Fruit fly (Drosophila melanogaster) whole organism, embryonic: ENCODE data around the gene CG18301.

Experiments used
- CG10209 ChIP-seq: fragments of 200-800 bp; sonication (Bioruptor generic); optimal IDR thresholded peaks from 3 replicates; lab custom pipeline; 2017; ENCODE audit warnings: missing biosample characterization, mild to moderate bottlenecking, missing genetic modification characterization, missing genetic modification reagents
- CG11695 ChIP-seq: fragments of 200-800 bp; sonication (Bioruptor generic); IDR thresholded peaks from 3 replicates; pipeline ENCODE4 v1.3.6; 2022; ENCODE audit warnings: missing biosample characterization, missing genetic modification characterization
- CG12219 ChIP-seq: fragments of 200-800 bp; sonication (Bioruptor generic); optimal IDR thresholded peaks from 3 replicates; lab custom pipeline; 2018; ENCODE audit warnings: missing biosample characterization, mild to moderate bottlenecking, missing genetic modification characterization
- CG12659 ChIP-seq: fragments of 200-800 bp; sonication (Bioruptor generic); optimal IDR thresholded peaks from 3 replicates; lab custom pipeline; 2017; ENCODE audit warnings: mild to moderate bottlenecking, missing biosample characterization, missing genetic modification reagents, missing genetic modification characterization
- CG17612 ChIP-seq: fragments of 200-800 bp; sonication (Bioruptor generic); IDR thresholded peaks from 2 replicates; pipeline ENCODE4 v1.3.6; 2022; ENCODE audit warnings: missing biosample characterization, missing genetic modification characterization
- CG1792 ChIP-seq: fragments of 200-800 bp; sonication (Bioruptor generic); optimal IDR thresholded peaks from 2 replicates; lab custom pipeline; 2016; ENCODE audit warnings: missing biosample characterization, missing genetic modification characterization
- CG30020 ChIP-seq: fragments of 200-800 bp; optimal IDR thresholded peaks from 2 replicates; lab custom pipeline; 2019; ENCODE audit warnings: missing biosample characterization, mild to moderate bottlenecking, missing genetic modification characterization, moderate library complexity
- CG32532 ChIP-seq: fragments of 200-800 bp; sonication (Bioruptor generic); IDR thresholded peaks from 2 replicates; pipeline ENCODE4 v1.3.6; 2022; ENCODE audit warnings: missing biosample characterization, missing genetic modification characterization
- CG3838 ChIP-seq: fragments of 200-800 bp; sonication (Bioruptor generic); optimal IDR thresholded peaks from 3 replicates; lab custom pipeline; 2016; ENCODE audit warnings: missing biosample characterization, missing genetic modification characterization
- CG43689 ChIP-seq: fragments of 200-800 bp; sonication (Bioruptor generic); IDR thresholded peaks from 2 replicates; pipeline ENCODE4 v1.3.6; 2022; ENCODE audit warnings: missing biosample characterization, missing genetic modification characterization
- CG6813 ChIP-seq: fragments of 200-800 bp; sonication (Bioruptor generic); optimal IDR thresholded peaks from 2 replicates; lab custom pipeline; 2017; ENCODE audit warnings: missing biosample characterization, missing genetic modification characterization, mild to moderate bottlenecking, moderate library complexity, missing genetic modification reagents
- CG7271 ChIP-seq: fragments of 200-800 bp; sonication (Bioruptor generic); optimal IDR thresholded peaks from 2 replicates; lab custom pipeline; 2018; ENCODE audit warnings: missing biosample characterization, mild to moderate bottlenecking, missing genetic modification characterization, moderate library complexity
- CG7987 ChIP-seq: fragments of 200-800 bp; sonication (Bioruptor generic); optimal IDR thresholded peaks from 2 replicates; lab custom pipeline; 2018; ENCODE audit warnings: missing biosample characterization, mild to moderate bottlenecking, missing genetic modification characterization, moderate library complexity
- CG8359 ChIP-seq: fragments of 200-800 bp; sonication (Bioruptor generic); optimal IDR thresholded peaks from 2 replicates; lab custom pipeline; 2017; ENCODE audit warnings: missing biosample characterization, mild to moderate bottlenecking, missing genetic modification characterization, borderline replicate concordance
- CG8924 ChIP-seq: fragments of 200-800 bp; optimal IDR thresholded peaks from 3 replicates; lab custom pipeline; 2019; ENCODE audit warnings: missing biosample characterization, mild to moderate bottlenecking, missing genetic modification characterization, moderate library complexity
- CG8944 ChIP-seq: fragments of 200-800 bp; sonication (Bioruptor generic); optimal IDR thresholded peaks from 3 replicates; lab custom pipeline; 2016; ENCODE audit warnings: missing biosample characterization, missing genetic modification characterization
- CG9876 ChIP-seq: fragments of 200-800 bp; sonication (Bioruptor generic); optimal IDR thresholded peaks from 2 replicates; lab custom pipeline; 2016; ENCODE audit warnings: missing biosample characterization, missing genetic modification characterization
- CG9932 ChIP-seq: fragments of 200-800 bp; sonication (Bioruptor generic); IDR thresholded peaks from 2 replicates; pipeline ENCODE4 v1.3.6; 2022; ENCODE audit warnings: missing biosample characterization, missing genetic modification characterization
- Camta ChIP-seq: fragments of 200-800 bp; sonication (Bioruptor generic); optimal IDR thresholded peaks from 2 replicates; lab custom pipeline; 2016; ENCODE audit warnings: missing biosample characterization, missing genetic modification characterization
- Gug ChIP-seq: fragments of 200-800 bp; sonication (Bioruptor generic); IDR thresholded peaks from 4 replicates; pipeline ENCODE4 v1.3.6; 2022; ENCODE audit warnings: missing biosample characterization, missing genetic modification characterization
- HLHmδ ChIP-seq: fragments of 200-800 bp; sonication (Bioruptor generic); optimal IDR thresholded peaks from 2 replicates; lab custom pipeline; 2018; ENCODE audit warnings: missing biosample characterization, mild to moderate bottlenecking, missing genetic modification characterization, moderate library complexity
- Hey ChIP-seq: fragments of 200-800 bp; sonication (Bioruptor generic); optimal IDR thresholded peaks from 3 replicates; lab custom pipeline; 2018; ENCODE audit warnings: missing biosample characterization, mild to moderate bottlenecking, missing genetic modification characterization
- HmgD ChIP-seq: fragments of 200-800 bp; sonication (Bioruptor generic); optimal IDR thresholded peaks from 3 replicates; lab custom pipeline; 2016; ENCODE audit warnings: missing biosample characterization, missing genetic modification characterization
- Nf-YA ChIP-seq: fragments of 200-800 bp; sonication (Bioruptor generic); IDR thresholded peaks from 2 replicates; pipeline ENCODE4 v1.3.6; 2022; ENCODE audit warnings: missing biosample characterization, missing genetic modification characterization
- NfI ChIP-seq: fragments of 200-800 bp; sonication (Bioruptor generic); optimal IDR thresholded peaks from 3 replicates; lab custom pipeline; 2018; ENCODE audit warnings: missing biosample characterization, mild to moderate bottlenecking, missing genetic modification characterization, moderate library complexity
- Oaz ChIP-seq: fragments of 200-800 bp; sonication (Bioruptor generic); IDR thresholded peaks from 2 replicates; pipeline ENCODE4 v1.3.6; 2022; ENCODE audit warnings: missing biosample characterization, missing genetic modification characterization
- Stat92E ChIP-seq, 3 experiments: fragments of >200 bp in 2 of 3; fragments of 200-800 bp in 1 of 3; sonication (Bioruptor generic) in 1 of 3; optimal IDR thresholded peaks; 2 replicates each; lab custom pipeline; 2017 to 2019; ENCODE audit warnings: missing biosample characterization in 3 of 3, missing genetic modification characterization in 3 of 3, mild to moderate bottlenecking in 1 of 3, moderate library complexity in 1 of 3
- bowl ChIP-seq: fragments of 200-800 bp; sonication (Bioruptor generic); IDR thresholded peaks from 2 replicates; pipeline ENCODE4 v1.3.6; 2022; ENCODE audit warnings: missing biosample characterization, missing genetic modification characterization
- cad ChIP-seq: fragments of >200 bp; optimal IDR thresholded peaks from 2 replicates; lab custom pipeline; 2017; ENCODE audit warnings: missing biosample characterization, missing genetic modification characterization
- cg ChIP-seq: fragments of 200-800 bp; sonication (Bioruptor generic); optimal IDR thresholded peaks from 3 replicates; lab custom pipeline; 2019; ENCODE audit warnings: missing biosample characterization, mild to moderate bottlenecking, missing genetic modification characterization, moderate library complexity
- chinmo ChIP-seq: fragments of 200-800 bp; sonication (Bioruptor generic); IDR thresholded peaks from 4 replicates; pipeline ENCODE4 v1.3.6; 2022; ENCODE audit warnings: missing biosample characterization, missing genetic modification characterization; ENCODE audit not compliant: partially characterized antibody
- chm ChIP-seq: fragments of 200-800 bp; sonication (Bioruptor generic); IDR thresholded peaks from 2 replicates; pipeline ENCODE4 v1.3.6; 2022; ENCODE audit warnings: missing biosample characterization, missing genetic modification characterization
- croc ChIP-seq: fragments of 200-800 bp; sonication (Bioruptor generic); conservative IDR thresholded peaks from 3 replicates; pipeline ENCODE4 v1.3.6; 2022; ENCODE audit warnings: missing biosample characterization, missing genetic modification characterization
- dati ChIP-seq: fragments of 200-800 bp; sonication (Bioruptor generic); IDR thresholded peaks from 2 replicates; pipeline ENCODE4 v1.3.6; 2022; ENCODE audit warnings: missing biosample characterization, missing genetic modification characterization
- ems ChIP-seq: fragments of 200-800 bp; sonication (Bioruptor generic); optimal IDR thresholded peaks from 3 replicates; lab custom pipeline; 2016; ENCODE audit warnings: missing biosample characterization, missing genetic modification characterization
- esg ChIP-seq: fragments of 200-800 bp; sonication (Bioruptor generic); conservative IDR thresholded peaks from 2 replicates; pipeline ENCODE4 v1.3.6; 2022; ENCODE audit warnings: missing biosample characterization, missing genetic modification characterization
- ewg ChIP-seq: fragments of 200-800 bp; sonication (Bioruptor generic); optimal IDR thresholded peaks from 3 replicates; lab custom pipeline; 2017; ENCODE audit warnings: mild to moderate bottlenecking, missing biosample characterization, missing genetic modification reagents, missing genetic modification characterization
- hbn ChIP-seq: fragments of 200-800 bp; sonication (Bioruptor generic); IDR thresholded peaks from 2 replicates; pipeline ENCODE4 v1.3.6; 2022; ENCODE audit warnings: missing biosample characterization, missing genetic modification characterization; ENCODE audit not compliant: partially characterized antibody
- insv ChIP-seq, 2 experiments: fragments of 200-800 bp; sonication (Bioruptor generic); optimal IDR thresholded peaks; 3 replicates each; lab custom pipeline; 2016 to 2018; ENCODE audit warnings: missing biosample characterization in 2 of 2, missing genetic modification characterization in 2 of 2
- nerfin-2 ChIP-seq: fragments of 200-800 bp; sonication (Bioruptor generic); IDR thresholded peaks from 2 replicates; pipeline ENCODE4 v1.3.6; 2022; ENCODE audit warnings: missing biosample characterization, missing genetic modification characterization; ENCODE audit not compliant: partially characterized antibody
- pfk ChIP-seq: fragments of 200-800 bp; sonication (Bioruptor generic); optimal IDR thresholded peaks from 2 replicates; lab custom pipeline; 2018; ENCODE audit warnings: missing biosample characterization, mild to moderate bottlenecking, missing genetic modification characterization, moderate library complexity
- pros ChIP-seq: fragments of 200-800 bp; sonication (Bioruptor generic); optimal IDR thresholded peaks from 3 replicates; lab custom pipeline; 2019; ENCODE audit warnings: missing biosample characterization, mild to moderate bottlenecking, missing genetic modification characterization, moderate library complexity
- psq ChIP-seq: fragments of 200-800 bp; sonication (Bioruptor generic); optimal IDR thresholded peaks from 2 replicates; lab custom pipeline; 2017; ENCODE audit warnings: missing biosample characterization, missing genetic modification characterization
- rib ChIP-seq: fragments of 200-800 bp; sonication (Bioruptor generic); IDR thresholded peaks from 2 replicates; pipeline ENCODE4 v1.3.6; 2022; ENCODE audit warnings: missing biosample characterization, missing genetic modification characterization
- scrt ChIP-seq: fragments of 200-800 bp; sonication (Bioruptor generic); optimal IDR thresholded peaks from 2 replicates; lab custom pipeline; 2018; ENCODE audit warnings: missing biosample characterization, mild to moderate bottlenecking, missing genetic modification characterization, moderate library complexity
- sr ChIP-seq: fragments of 200-800 bp; sonication (Bioruptor generic); IDR thresholded peaks from 3 replicates; pipeline ENCODE4 v1.3.6; 2022; ENCODE audit warnings: missing biosample characterization, missing genetic modification characterization
- stwl ChIP-seq: fragments of 200-800 bp; sonication (Bioruptor generic); optimal IDR thresholded peaks from 3 replicates; lab custom pipeline; 2018; ENCODE audit warnings: missing biosample characterization, mild to moderate bottlenecking, missing genetic modification characterization, moderate library complexity
- twi ChIP-seq: fragments of 200-800 bp; optimal IDR thresholded peaks from 2 replicates; lab custom pipeline; 2019; ENCODE audit warnings: missing biosample characterization, mild to moderate bottlenecking, missing genetic modification characterization, moderate library complexity
- usp ChIP-seq: fragments of >200 bp; optimal IDR thresholded peaks from 2 replicates; lab custom pipeline; 2017; ENCODE audit warnings: missing biosample characterization, missing genetic modification characterization
- zf30C ChIP-seq: fragments of 200-800 bp; sonication (Bioruptor generic); optimal IDR thresholded peaks from 3 replicates; lab custom pipeline; 2018; ENCODE audit warnings: missing biosample characterization, mild to moderate bottlenecking, missing genetic modification characterization
- zfh1 ChIP-seq: fragments of 200-800 bp; sonication (Bioruptor generic); IDR thresholded peaks from 3 replicates; pipeline ENCODE4 v1.3.6; 2022; ENCODE audit warnings: missing biosample characterization, missing genetic modification characterization

The CG18301 gene

dm6 chr2L:10499608-10500007 lies 32.0 kb upstream of the CG18301 start (continued):
- TF ChIP-seq croc (GFP tag; lab: Robert Waterston, UW) (no peak), psq (GFP tag; lab: Kevin White, UChicago) (no peak), CG11695 (0 out of 3 replicates have a peak, but pooled peaks have one; percentile 26), CG1792 (GFP tag; lab: Kevin White, UChicago) (no peak), CG8924 (no peak), CG9932 (GFP tag; lab: Robert Waterston, UW) (no peak), CG17612 (GFP tag; lab: Robert Waterston, UW) (no peak), CG43689 (GFP tag; lab: Robert Waterston, UW) (no peak), Hey (tag; lab: Kevin White, UChicago) (no peak), nerfin-2 (GFP tag; lab: Robert Waterston, UW) (no peak), CG30020 (no peak), CG12219 (GFP tag; lab: Kevin White, UChicago) (no peak), hbn (GFP tag; lab: Robert Waterston, UW) (no peak), CG7271 (tag; lab: Kevin White, UChicago) (no peak), CG6813 (GFP tag; lab: Kevin White, UChicago) (peak; percentile 2), pfk (GFP tag; lab: Kevin White, UChicago) (no peak), usp (GFP tag; lab: Kevin White, UChicago) (no peak), dati (no peak), CG10209 (GFP tag; lab: Kevin White, UChicago) (no peak), chinmo (GFP tag; lab: Robert Waterston, UW) (0 out of 4 replicates have a peak, but pooled peaks have one; percentile 56), HmgD (GFP tag; lab: Kevin White, UChicago) (no peak), HLHmδ (GFP tag; lab: Kevin White, UChicago) (peak; percentile 33), CG8359 (no peak), scrt (GFP tag; lab: Kevin White, UChicago) (no peak), Camta (GFP tag; lab: Kevin White, UChicago) (no peak), CG12659 (peak; percentile 9), CG3838 (no peak), Oaz (no peak), pros (GFP tag; lab: Kevin White, UChicago) (no peak), esg (GFP tag; lab: Robert Waterston, UW) (no peak), Nf-YA (GFP tag; lab: Robert Waterston, UW) (no peak), stwl (no peak), CG8944 (no peak), zf30C (no peak), bowl (GFP tag; lab: Robert Waterston, UW) (no peak), CG9876 (GFP tag; lab: Kevin White, UChicago) (no peak), Stat92E (GFP tag; optimal IDR thresholded peaks at IDR 0.05; lab: Kevin White, UChicago) (no peak), ewg (GFP tag; lab: Kevin White, UChicago) (no peak), zfh1 (peak; percentile 8; the same call in 1 of the 3 replicates), Gug (no peak), twi (tag; lab: Kevin White, UChicago) (peak; percentile 87), CG32532 (GFP tag; lab: Robert Waterston, UW) (0 out of 2 replicates have a peak, but pooled peaks have one; percentile 10), cg (GFP tag; lab: Kevin White, UChicago) (no peak), CG7987 (GFP tag; lab: Kevin White, UChicago) (peak; percentile 12), cad (GFP tag; lab: Kevin White, UChicago) (no peak), NfI (GFP tag; lab: Kevin White, UChicago) (peak; percentile 8), sr (GFP tag; lab: Robert Waterston, UW) (peak; percentile 99), rib (peak; percentile 37; the same call in 1 of the 2 replicates), ems (GFP tag; lab: Kevin White, UChicago) (no peak), chm (GFP tag; lab: Robert Waterston, UW) (0 out of 2 replicates have a peak, but pooled peaks have one; percentile 27), insv (GFP tag; optimal IDR thresholded peaks at IDR 0.05; lab: Kevin White, UChicago) (no peak)
